Worm (Caenorhabditis elegans) whole organism, late embryonic: ENCODE results near the gene gnrr-5.

Experiments used
- C08G9.2 ChIP-seq: sonication (generic microtip); optimal IDR thresholded peaks from 2 replicates; lab custom pipeline; 2016; ENCODE audit warnings: mild to moderate bottlenecking, missing genetic modification characterization, moderate library complexity, missing compliant biosample characterization
- C38D4.7 ChIP-seq: fragments of 200-800 bp; sonication (Bioruptor generic); optimal IDR thresholded peaks from 2 replicates; lab custom pipeline; 2018; ENCODE audit warnings: mild to moderate bottlenecking, missing genetic modification characterization, moderate library complexity, missing compliant biosample characterization
- K02D7.2 ChIP-seq: sonication (generic microtip); optimal IDR thresholded peaks from 2 replicates; lab custom pipeline; 2017; ENCODE audit warnings: mild to moderate bottlenecking, missing genetic modification characterization, missing compliant biosample characterization
- K09A11.1 ChIP-seq: sonication (generic microtip); optimal IDR thresholded peaks from 2 replicates; lab custom pipeline; 2017; ENCODE audit warnings: antibody characterized with exemption, mild to moderate bottlenecking, missing genetic modification characterization, missing compliant biosample characterization; ENCODE audit not compliant: insufficient read depth
- T23F11.4 ChIP-seq: fragments of 200-800 bp; sonication (Bioruptor generic); optimal IDR thresholded peaks from 2 replicates; lab custom pipeline; 2018; ENCODE audit warnings: mild to moderate bottlenecking, missing genetic modification characterization, missing compliant biosample characterization
- Y22D7AL.16 ChIP-seq: sonication (generic microtip); optimal IDR thresholded peaks from 2 replicates; lab custom pipeline; 2016; ENCODE audit warnings: missing genetic modification characterization, missing compliant biosample characterization
- ahr-1 ChIP-seq: sonication (generic microtip); optimal IDR thresholded peaks from 2 replicates; lab custom pipeline; 2016; ENCODE audit warnings: missing genetic modification characterization, missing compliant biosample characterization
- ama-1 ChIP-seq: fragments of 150-350 bp; optimal IDR thresholded peaks from 2 replicates; lab custom pipeline; 2014
- ceh-18 ChIP-seq: sonication (generic microtip); optimal IDR thresholded peaks from 2 replicates; lab custom pipeline; 2016; ENCODE audit warnings: missing genetic modification characterization, missing compliant biosample characterization
- ceh-22 ChIP-seq: sonication (generic microtip); optimal IDR thresholded peaks from 2 replicates; lab custom pipeline; 2017; ENCODE audit warnings: missing biosample characterization, missing genetic modification characterization
- ceh-31 ChIP-seq: sonication (generic microtip); optimal IDR thresholded peaks from 2 replicates; lab custom pipeline; 2016; ENCODE audit warnings: missing genetic modification characterization, missing compliant biosample characterization
- ceh-6 ChIP-seq: fragments of 200-800 bp; sonication (Bioruptor generic); optimal IDR thresholded peaks from 2 replicates; lab custom pipeline; 2018; ENCODE audit warnings: mild to moderate bottlenecking, missing genetic modification characterization, missing compliant biosample characterization
- dmd-4 ChIP-seq: sonication (generic microtip); optimal IDR thresholded peaks from 2 replicates; lab custom pipeline; 2016; ENCODE audit warnings: borderline replicate concordance, missing genetic modification characterization, missing compliant biosample characterization
- dve-1 ChIP-seq: sonication (generic microtip); optimal IDR thresholded peaks from 2 replicates; lab custom pipeline; 2017; ENCODE audit warnings: antibody characterized with exemption, mild to moderate bottlenecking, missing genetic modification characterization, missing compliant biosample characterization
- ets-4 ChIP-seq: sonication (generic microtip); optimal IDR thresholded peaks from 2 replicates; lab custom pipeline; 2016; ENCODE audit warnings: missing genetic modification characterization, missing compliant biosample characterization
- fax-1 ChIP-seq: sonication (generic microtip); optimal IDR thresholded peaks from 2 replicates; lab custom pipeline; 2016; ENCODE audit warnings: missing genotype, missing genetic modification characterization, missing compliant biosample characterization
- fkh-10 ChIP-seq: fragments of 150-350 bp; optimal IDR thresholded peaks from 2 replicates; lab custom pipeline; 2014; ENCODE audit warnings: missing biosample characterization, missing genetic modification reagents, missing genetic modification characterization
- fkh-6 ChIP-seq: sonication (generic microtip); optimal IDR thresholded peaks from 2 replicates; lab custom pipeline; 2016; ENCODE audit warnings: missing genetic modification characterization, missing compliant biosample characterization
- hlh-13 ChIP-seq: fragments of 200-800 bp; sonication (Bioruptor generic); optimal IDR thresholded peaks from 2 replicates; lab custom pipeline; 2018; ENCODE audit warnings: mild to moderate bottlenecking, missing genetic modification characterization, missing compliant biosample characterization
- hlh-15 ChIP-seq: sonication (generic microtip); optimal IDR thresholded peaks from 2 replicates; lab custom pipeline; 2016; ENCODE audit warnings: missing genetic modification characterization, missing compliant biosample characterization
- hlh-30 ChIP-seq: sonication (generic microtip); optimal IDR thresholded peaks from 2 replicates; lab custom pipeline; 2017; ENCODE audit warnings: antibody characterized with exemption, missing genetic modification characterization, missing compliant biosample characterization; ENCODE audit not compliant: insufficient read depth
- hlh-8 ChIP-seq: sonication (generic microtip); optimal IDR thresholded peaks from 2 replicates; lab custom pipeline; 2016; ENCODE audit warnings: missing genotype, missing genetic modification characterization, missing compliant biosample characterization
- lin-11 ChIP-seq: fragments of 200-800 bp; sonication (Bioruptor generic); optimal IDR thresholded peaks from 2 replicates; lab custom pipeline; 2018; ENCODE audit warnings: mild to moderate bottlenecking, missing genetic modification characterization, missing compliant biosample characterization
- madf-2 ChIP-seq: sonication (generic microtip); optimal IDR thresholded peaks from 2 replicates; lab custom pipeline; 2017; ENCODE audit warnings: missing genetic modification characterization, missing compliant biosample characterization
- mec-3 ChIP-seq: sonication (generic microtip); optimal IDR thresholded peaks from 2 replicates; lab custom pipeline; 2016; ENCODE audit warnings: borderline replicate concordance, missing genetic modification characterization, missing compliant biosample characterization
- nfya-1 ChIP-seq: sonication (generic microtip); optimal IDR thresholded peaks from 2 replicates; lab custom pipeline; 2017; ENCODE audit warnings: missing genetic modification characterization, mild to moderate bottlenecking, missing compliant biosample characterization, antibody characterized with exemption, moderate library complexity
- nhr-232 ChIP-seq: sonication (generic microtip); optimal IDR thresholded peaks from 2 replicates; lab custom pipeline; 2016; ENCODE audit warnings: missing genetic modification characterization, missing compliant biosample characterization
- npax-4 ChIP-seq: sonication (generic microtip); optimal IDR thresholded peaks from 2 replicates; lab custom pipeline; 2016; ENCODE audit warnings: missing genetic modification characterization, missing compliant biosample characterization
- pag-3 ChIP-seq: sonication (generic microtip); optimal IDR thresholded peaks from 2 replicates; lab custom pipeline; 2016; ENCODE audit warnings: missing compliant biosample characterization, missing genetic modification characterization, borderline replicate concordance
- pat-9 ChIP-seq: fragments of 200-800 bp; sonication (Bioruptor generic); optimal IDR thresholded peaks from 2 replicates; lab custom pipeline; 2018; ENCODE audit warnings: mild to moderate bottlenecking, missing genetic modification characterization, moderate library complexity, missing compliant biosample characterization
- pax-1 ChIP-seq: fragments of 150-350 bp; optimal IDR thresholded peaks from 2 replicates; lab custom pipeline; 2014; ENCODE audit warnings: missing biosample characterization, missing genetic modification characterization
- pha-4 ChIP-seq: fragments of 150-350 bp; optimal IDR thresholded peaks from 2 replicates; lab custom pipeline; 2018; ENCODE audit warnings: missing biosample characterization, missing genetic modification reagents, missing genetic modification characterization
- ref-2 ChIP-seq: sonication (generic microtip); optimal IDR thresholded peaks from 2 replicates; lab custom pipeline; 2016; ENCODE audit warnings: missing genetic modification characterization, missing compliant biosample characterization
- rnt-1 ChIP-seq: sonication (generic microtip); optimal IDR thresholded peaks from 2 replicates; lab custom pipeline; 2016; ENCODE audit warnings: missing genetic modification characterization, missing compliant biosample characterization
- sox-2 ChIP-seq: fragments of 200-800 bp; sonication (Bioruptor generic); IDR thresholded peaks from 2 replicates; pipeline ENCODE4 v1.3.6; 2022; ENCODE audit warnings: missing genetic modification reagents, missing genetic modification characterization, missing compliant biosample characterization
- syd-9 ChIP-seq: sonication (generic microtip); optimal IDR thresholded peaks from 2 replicates; lab custom pipeline; 2016; ENCODE audit warnings: mild to moderate bottlenecking, missing genetic modification characterization, moderate library complexity, missing compliant biosample characterization
- ttx-3 ChIP-seq: sonication (generic microtip); optimal IDR thresholded peaks from 2 replicates; lab custom pipeline; 2016; ENCODE audit warnings: missing genetic modification reagents, missing genetic modification characterization, missing compliant biosample characterization
- unc-55 ChIP-seq: sonication (generic microtip); optimal IDR thresholded peaks from 2 replicates; lab custom pipeline; 2017; ENCODE audit warnings: missing biosample characterization, missing genetic modification reagents, missing genetic modification characterization
- zip-5 ChIP-seq: sonication (generic microtip); optimal IDR thresholded peaks from 2 replicates; lab custom pipeline; 2016; ENCODE audit warnings: missing genetic modification characterization, missing compliant biosample characterization

Gene gnrr-5

ce11 chrV:4454634-4455033 is at the start of gene gnrr-5:
Gene gnrr-5 (minus strand): TSS chrV:4454734.
- no peak for TF ChIP-seq fkh-6 (tag; lab: Kevin White, UChicago)
- no peak for TF ChIP-seq dve-1 (tag; lab: Kevin White, UChicago)

- TF ChIP-seq fkh-6 (tag; lab: Kevin White, UChicago), result no peak
- no peak for TF ChIP-seq hlh-8 (tag; lab: Kevin White, UChicago)
- no peak for TF ChIP-seq Y22D7AL.16 (tag; lab: Kevin White, UChicago)
- no peak for TF ChIP-seq ceh-22 (tag; lab: Kevin White, UChicago)
- no peak for TF ChIP-seq npax-4 (tag; lab: Kevin White, UChicago)
- TF ChIP-seq hlh-15 (tag; lab: Kevin White, UChicago), result no peak
- no peak for TF ChIP-seq ttx-3 (tag; lab: Kevin White, UChicago)
- TF ChIP-seq ahr-1 (tag; lab: Kevin White, UChicago), result no peak
- TF ChIP-seq rnt-1, result no peak
- TF ChIP-seq ama-1, result no peak
- no peak for TF ChIP-seq sox-2
- no peak for TF ChIP-seq C08G9.2 (tag; lab: Kevin White, UChicago)
- TF ChIP-seq fkh-10 (GFP tag; lab: Kevin White, UChicago), result no peak
- TF ChIP-seq hlh-30 (tag; lab: Kevin White, UChicago), result no peak
- no peak for TF ChIP-seq pag-3 (tag; lab: Kevin White, UChicago)
Measured at ce11 chrV:4503868-4504365, 49.4 kb upstream of the gnrr-5 start.

ce11 chrV:4502624-4503023 is 48.1 kb upstream of the gnrr-5 start:
- TF ChIP-seq dmd-4 (tag; lab: Kevin White, UChicago), result no peak
- TF ChIP-seq unc-55 (GFP tag; lab: Kevin White, UChicago), result peak; percentile 74
- peak; percentile 8 for TF ChIP-seq ceh-18 (tag; lab: Kevin White, UChicago)
- TF ChIP-seq rnt-1, result peak; percentile 29
- TF ChIP-seq mec-3 (tag; lab: Kevin White, UChicago), result no peak

ce11 chrV:4501974-4502373 is 47.4 kb upstream of the gnrr-5 start:
- TF ChIP-seq mec-3 (tag; lab: Kevin White, UChicago) (no peak), K09A11.1 (tag; lab: Kevin White, UChicago) (no peak)

- TF ChIP-seq nhr-232 (no peak), pha-4 (no peak)
Measured at ce11 chrV:4500709-4501108, 46.2 kb upstream of the gnrr-5 start.

ce11 chrV:4499156-4499808 is 44.7 kb upstream of the gnrr-5 start:
- TF ChIP-seq ceh-31 (peak; percentile 12), pat-9 (tag; lab: Kevin White, UChicago) (peak; percentile 29), ahr-1 (tag; lab: Kevin White, UChicago) (no peak), C08G9.2 (tag; lab: Kevin White, UChicago) (no peak), hlh-30 (tag; lab: Kevin White, UChicago) (no peak), madf-2 (peak; percentile 14), syd-9 (tag; lab: Kevin White, UChicago) (no peak), ceh-6 (GFP tag; lab: Kevin White, UChicago) (peak; percentile 1), K02D7.2 (tag; lab: Kevin White, UChicago) (no peak), ets-4 (no peak), hlh-8 (tag; lab: Kevin White, UChicago) (no peak), hlh-13 (GFP tag; lab: Kevin White, UChicago) (no peak), C38D4.7 (no peak), zip-5 (tag; lab: Kevin White, UChicago) (no peak), nfya-1 (tag; lab: Kevin White, UChicago) (peak; percentile 98), pax-1 (no peak), fax-1 (tag; lab: Kevin White, UChicago) (no peak), unc-55 (GFP tag; lab: Kevin White, UChicago) (peak; percentile 100), lin-11 (tag; lab: Kevin White, UChicago) (peak; percentile 25), Y22D7AL.16 (tag; lab: Kevin White, UChicago) (no peak), ref-2 (tag; lab: Kevin White, UChicago) (peak; percentile 18), T23F11.4 (GFP tag; lab: Kevin White, UChicago) (peak; percentile 54)
